Fruit fly (Drosophila melanogaster) whole organism, embryonic: ENCODE data around the gene Rtnl1.

Source experiments
- Antp ChIP-seq: fragments of 200-800 bp; sonication (Bioruptor generic); optimal IDR thresholded peaks from 3 replicates; lab custom pipeline; 2016; ENCODE audit warnings: missing biosample characterization, missing genetic modification characterization
- Asciz ChIP-seq: fragments of 200-800 bp; sonication (Bioruptor generic); optimal IDR thresholded peaks from 2 replicates; lab custom pipeline; 2017; ENCODE audit warnings: missing biosample characterization, mild to moderate bottlenecking, missing genetic modification characterization, missing genetic modification reagents
- CG11085 ChIP-seq: fragments of 200-800 bp; sonication (Bioruptor generic); IDR thresholded peaks from 2 replicates; pipeline ENCODE4 v1.3.6; 2022; ENCODE audit warnings: missing biosample characterization, missing genetic modification characterization
- CG11695 ChIP-seq: fragments of 200-800 bp; sonication (Bioruptor generic); IDR thresholded peaks from 3 replicates; pipeline ENCODE4 v1.3.6; 2022; ENCODE audit warnings: missing biosample characterization, missing genetic modification characterization
- CG12299 ChIP-seq: fragments of 200-800 bp; sonication (Bioruptor generic); optimal IDR thresholded peaks from 2 replicates; lab custom pipeline; 2018; ENCODE audit warnings: missing biosample characterization, mild to moderate bottlenecking, missing genetic modification characterization
- CG12769 ChIP-seq: fragments of 200-800 bp; sonication (Bioruptor generic); optimal IDR thresholded peaks from 2 replicates; lab custom pipeline; 2019; ENCODE audit warnings: missing biosample characterization, mild to moderate bottlenecking, missing genetic modification characterization, moderate library complexity
- CG12942 ChIP-seq: fragments of 200-800 bp; sonication (Bioruptor generic); optimal IDR thresholded peaks from 3 replicates; lab custom pipeline; 2016; ENCODE audit warnings: missing biosample characterization, missing genetic modification characterization
- CG13424 ChIP-seq: fragments of 200-800 bp; sonication (Bioruptor generic); optimal IDR thresholded peaks from 2 replicates; lab custom pipeline; 2019; ENCODE audit warnings: missing biosample characterization, mild to moderate bottlenecking, missing genetic modification characterization, moderate library complexity
- CG13624 ChIP-seq: fragments of 200-800 bp; sonication (Bioruptor generic); optimal IDR thresholded peaks from 2 replicates; lab custom pipeline; 2016; ENCODE audit warnings: missing biosample characterization, missing genetic modification characterization
- CG30020 ChIP-seq: fragments of 200-800 bp; optimal IDR thresholded peaks from 2 replicates; lab custom pipeline; 2019; ENCODE audit warnings: missing biosample characterization, mild to moderate bottlenecking, missing genetic modification characterization, moderate library complexity
- CG31224 ChIP-seq: fragments of 200-800 bp; sonication (Bioruptor generic); IDR thresholded peaks from 2 replicates; pipeline ENCODE4 v1.3.6; 2022; ENCODE audit warnings: missing biosample characterization, missing genetic modification characterization
- CG32767 ChIP-seq: fragments of 200-800 bp; sonication (Bioruptor generic); IDR thresholded peaks from 2 replicates; pipeline ENCODE4 v1.3.6; 2022; ENCODE audit warnings: missing biosample characterization, missing genetic modification characterization
- CG34376 ChIP-seq: fragments of 200-800 bp; sonication (Bioruptor generic); optimal IDR thresholded peaks from 2 replicates; lab custom pipeline; 2018; ENCODE audit warnings: missing biosample characterization, mild to moderate bottlenecking, missing genetic modification characterization
- CG3847 ChIP-seq: fragments of 200-800 bp; sonication (Bioruptor generic); IDR thresholded peaks from 2 replicates; pipeline ENCODE4 v1.3.6; 2022; ENCODE audit warnings: missing biosample characterization, missing genetic modification characterization
- CG3995 ChIP-seq: fragments of 200-800 bp; sonication (Bioruptor generic); optimal IDR thresholded peaks from 3 replicates; lab custom pipeline; 2016; ENCODE audit warnings: missing biosample characterization, missing genetic modification characterization
- CG5245 ChIP-seq: fragments of 200-800 bp; sonication (Bioruptor generic); optimal IDR thresholded peaks from 3 replicates; lab custom pipeline; 2016; ENCODE audit warnings: missing biosample characterization, missing genetic modification characterization
- CG6654 ChIP-seq: fragments of 200-800 bp; sonication (Bioruptor generic); optimal IDR thresholded peaks from 2 replicates; lab custom pipeline; 2017; ENCODE audit warnings: missing biosample characterization, mild to moderate bottlenecking, missing genetic modification characterization
- CG7372 ChIP-seq: fragments of 200-800 bp; sonication (Bioruptor generic); IDR thresholded peaks from 2 replicates; pipeline ENCODE4 v1.3.6; 2022; ENCODE audit warnings: missing biosample characterization, missing genetic modification characterization
- CG7839 ChIP-seq: fragments of 200-800 bp; sonication (Bioruptor generic); optimal IDR thresholded peaks from 3 replicates; lab custom pipeline; 2018; ENCODE audit warnings: missing biosample characterization, mild to moderate bottlenecking, missing genetic modification characterization, moderate library complexity
- CG9437 ChIP-seq: fragments of 200-800 bp; sonication (Bioruptor generic); optimal IDR thresholded peaks from 2 replicates; lab custom pipeline; 2018; ENCODE audit warnings: missing biosample characterization, mild to moderate bottlenecking, missing genetic modification characterization
- Chrac-16 ChIP-seq: fragments of 200-800 bp; sonication (Bioruptor generic); optimal IDR thresholded peaks from 3 replicates; lab custom pipeline; 2016; ENCODE audit warnings: missing biosample characterization, missing genetic modification characterization
- CrebB ChIP-seq: fragments of 200-800 bp; sonication (Bioruptor generic); optimal IDR thresholded peaks from 3 replicates; lab custom pipeline; 2018; ENCODE audit warnings: missing biosample characterization, mild to moderate bottlenecking, missing genetic modification characterization
- Dbx ChIP-seq: fragments of 200-800 bp; sonication (Bioruptor generic); IDR thresholded peaks from 3 replicates; pipeline ENCODE4 v1.3.6; 2022; ENCODE audit warnings: missing biosample characterization, missing genetic modification characterization
- Dfd ChIP-seq, 2 experiments: fragments of >200 bp; optimal IDR thresholded peaks; 2 replicates each; lab custom pipeline; 2017; ENCODE audit warnings: missing biosample characterization in 2 of 2, missing genetic modification characterization in 2 of 2
- Hr3 ChIP-seq: fragments of 200-800 bp; sonication (Bioruptor generic); optimal IDR thresholded peaks from 3 replicates; lab custom pipeline; 2016; ENCODE audit warnings: missing biosample characterization, missing genetic modification characterization
- Max ChIP-seq: fragments of 200-800 bp; sonication (Bioruptor generic); optimal IDR thresholded peaks from 2 replicates; lab custom pipeline; 2016; ENCODE audit warnings: missing biosample characterization, mild to moderate bottlenecking, missing genetic modification characterization
- NC2β ChIP-seq: fragments of 200-800 bp; sonication (Bioruptor generic); optimal IDR thresholded peaks from 2 replicates; lab custom pipeline; 2016; ENCODE audit warnings: missing biosample characterization, missing genetic modification characterization
- Oaz ChIP-seq: fragments of 200-800 bp; sonication (Bioruptor generic); IDR thresholded peaks from 2 replicates; pipeline ENCODE4 v1.3.6; 2022; ENCODE audit warnings: missing biosample characterization, missing genetic modification characterization
- Opbp ChIP-seq: fragments of 200-800 bp; sonication (Bioruptor generic); IDR thresholded peaks from 3 replicates; pipeline ENCODE4 v1.3.6; 2022; ENCODE audit warnings: missing biosample characterization, missing genetic modification characterization; ENCODE audit not compliant: partially characterized antibody
- bowl ChIP-seq: fragments of 200-800 bp; sonication (Bioruptor generic); IDR thresholded peaks from 2 replicates; pipeline ENCODE4 v1.3.6; 2022; ENCODE audit warnings: missing biosample characterization, missing genetic modification characterization
- cato ChIP-seq: fragments of 200-800 bp; sonication (Bioruptor generic); optimal IDR thresholded peaks from 2 replicates; lab custom pipeline; 2016; ENCODE audit warnings: missing biosample characterization, missing genetic modification characterization, borderline replicate concordance
- crol ChIP-seq: fragments of 200-800 bp; sonication (Bioruptor generic); IDR thresholded peaks from 2 replicates; pipeline ENCODE4 v1.3.6; 2022; ENCODE audit warnings: missing biosample characterization, missing genetic modification characterization
- crp ChIP-seq, 2 experiments: fragments of 200-800 bp; sonication (Bioruptor generic); optimal IDR thresholded peaks; 2 replicates in 1 of 2; 3 replicates in 1 of 2; lab custom pipeline; 2017; ENCODE audit warnings: missing biosample characterization in 2 of 2, missing genetic modification characterization in 2 of 2, mild to moderate bottlenecking in 1 of 2, moderate library complexity in 1 of 2
- fd102C ChIP-seq: fragments of 200-800 bp; sonication (Bioruptor generic); optimal IDR thresholded peaks from 2 replicates; lab custom pipeline; 2018; ENCODE audit warnings: missing biosample characterization, mild to moderate bottlenecking, missing genetic modification characterization, moderate library complexity
- fd96Cb ChIP-seq: fragments of 200-800 bp; sonication (Bioruptor generic); optimal IDR thresholded peaks from 2 replicates; lab custom pipeline; 2018; ENCODE audit warnings: missing biosample characterization, mild to moderate bottlenecking, missing genetic modification characterization, moderate library complexity
- ham ChIP-seq: fragments of 200-800 bp; sonication (Bioruptor generic); IDR thresholded peaks from 2 replicates; pipeline ENCODE4 v1.3.6; 2022; ENCODE audit warnings: missing biosample characterization, missing genetic modification characterization
- maf-S ChIP-seq: fragments of 200-800 bp; sonication (Bioruptor generic); optimal IDR thresholded peaks from 2 replicates; lab custom pipeline; 2016; ENCODE audit warnings: missing biosample characterization, missing genetic modification characterization
- odd ChIP-seq: fragments of 200-800 bp; sonication (Bioruptor generic); optimal IDR thresholded peaks from 2 replicates; lab custom pipeline; 2017; ENCODE audit warnings: missing biosample characterization, mild to moderate bottlenecking, missing genetic modification characterization
- pan ChIP-seq, 4 experiments: fragments of >200 bp in 3 of 4; fragments of 200-800 bp in 1 of 4; sonication (Bioruptor generic) in 1 of 4; optimal IDR thresholded peaks in 3 of 4; IDR thresholded peaks in 1 of 4; 2 replicates each; pipeline versions ENCODE4 v1.3.6 to Lab custom; 2017 to 2022; ENCODE audit warnings: missing biosample characterization in 2 of 4, missing genetic modification characterization in 2 of 4, mixed read lengths in 1 of 4
- phol ChIP-seq: fragments of 200-800 bp; sonication (Bioruptor generic); optimal IDR thresholded peaks from 3 replicates; lab custom pipeline; 2018; ENCODE audit warnings: missing biosample characterization, mild to moderate bottlenecking, missing genetic modification characterization, moderate library complexity
- rib ChIP-seq: fragments of 200-800 bp; sonication (Bioruptor generic); IDR thresholded peaks from 2 replicates; pipeline ENCODE4 v1.3.6; 2022; ENCODE audit warnings: missing biosample characterization, missing genetic modification characterization
- run ChIP-seq: fragments of 200-800 bp; sonication (Bioruptor generic); optimal IDR thresholded peaks from 3 replicates; lab custom pipeline; 2018; ENCODE audit warnings: missing biosample characterization, mild to moderate bottlenecking, missing genetic modification characterization
- sd ChIP-seq: fragments of 200-800 bp; sonication (Bioruptor generic); optimal IDR thresholded peaks from 3 replicates; lab custom pipeline; 2018; ENCODE audit warnings: missing biosample characterization, mild to moderate bottlenecking, missing genetic modification characterization, moderate library complexity
- so ChIP-seq: fragments of 200-800 bp; sonication (Bioruptor generic); IDR thresholded peaks from 3 replicates; pipeline ENCODE4 v1.3.6; 2022; ENCODE audit warnings: missing biosample characterization, missing genetic modification characterization
- tgo ChIP-seq: fragments of 200-800 bp; sonication (Bioruptor generic); IDR thresholded peaks from 3 replicates; pipeline ENCODE4 v1.3.6; 2022; ENCODE audit warnings: missing biosample characterization, missing genetic modification characterization
- tin ChIP-seq: fragments of 200-800 bp; sonication (Bioruptor generic); optimal IDR thresholded peaks from 3 replicates; lab custom pipeline; 2016; ENCODE audit warnings: missing biosample characterization, missing genetic modification characterization
- tio ChIP-seq: fragments of 200-800 bp; sonication (Bioruptor generic); optimal IDR thresholded peaks from 2 replicates; lab custom pipeline; 2017; ENCODE audit warnings: missing biosample characterization, missing genetic modification characterization, inconsistent platforms
- tna ChIP-seq: fragments of 200-800 bp; sonication (Bioruptor generic); IDR thresholded peaks from 2 replicates; pipeline ENCODE4 v1.3.6; 2022; ENCODE audit warnings: missing biosample characterization, missing genetic modification characterization; ENCODE audit not compliant: partially characterized antibody
- trem ChIP-seq: fragments of 200-800 bp; optimal IDR thresholded peaks from 3 replicates; lab custom pipeline; 2019; ENCODE audit warnings: missing biosample characterization, mild to moderate bottlenecking, missing genetic modification characterization, moderate library complexity
- twi ChIP-seq: fragments of 200-800 bp; optimal IDR thresholded peaks from 2 replicates; lab custom pipeline; 2019; ENCODE audit warnings: missing biosample characterization, mild to moderate bottlenecking, missing genetic modification characterization, moderate library complexity

Rtnl1 gene

DNA sequence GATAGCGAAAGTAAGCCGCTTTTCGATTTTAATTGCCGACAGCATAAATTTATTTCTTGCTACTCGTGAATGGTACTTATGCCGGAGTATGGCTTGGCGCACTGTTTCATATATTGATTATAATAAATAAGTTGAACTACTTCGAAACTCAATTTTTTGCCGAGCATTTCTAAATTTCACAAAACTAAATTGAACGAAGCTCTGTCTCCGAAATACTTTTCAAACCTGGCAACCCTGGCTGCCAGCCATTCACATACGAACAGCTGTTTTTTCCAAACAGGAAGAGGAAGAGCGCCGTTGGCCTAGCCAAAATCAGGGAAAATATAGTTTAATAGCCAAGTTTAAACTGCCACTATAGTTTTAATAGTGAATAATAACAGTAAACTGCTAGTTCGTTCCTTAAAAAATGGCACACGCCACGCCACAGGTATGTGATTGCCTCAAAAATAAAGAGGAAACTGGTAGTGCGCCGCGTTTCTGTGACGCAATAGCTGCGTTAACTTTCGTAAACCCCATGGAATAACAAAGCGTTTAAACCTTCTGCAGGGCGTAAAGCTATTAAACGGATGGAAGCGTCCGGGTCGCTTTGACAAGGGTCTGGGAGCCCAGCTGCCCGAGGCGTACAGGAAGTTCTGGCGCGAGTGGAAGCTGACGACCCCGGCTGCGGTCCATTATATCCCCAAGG is 35.6 kb downstream of the Rtnl1 start, which contains the start of gene mRpL28 (continued):
- TF ChIP-seq fd102C (GFP tag; lab: Kevin White, UChicago) = no peak
- peak; percentile 19 for TF ChIP-seq CG34376 (GFP tag; lab: Kevin White, UChicago)
- peak; percentile 70 for TF ChIP-seq phol (tag; lab: Kevin White, UChicago)
- TF ChIP-seq Dfd (GFP tag; optimal IDR thresholded peaks at IDR 0.05; lab: Kevin White, UChicago) = no peak
- no peak for TF ChIP-seq sd (tag; lab: Kevin White, UChicago)
- TF ChIP-seq Chrac-16 = no peak
- peak; percentile 28 for TF ChIP-seq CG9437
- TF ChIP-seq CG3847 (GFP tag; lab: Robert Waterston, UW) = no peak
- no peak for TF ChIP-seq tgo (GFP tag; lab: Robert Waterston, UW)
- no peak for TF ChIP-seq pan (optimal IDR thresholded peaks at IDR 0.05; lab: Kevin White, UChicago)
- TF ChIP-seq pan (GFP tag; optimal IDR thresholded peaks at IDR 0.05 in 1 of 2, IDR thresholded peaks at IDR 0.05 in 1 of 2) = no peak
- TF ChIP-seq bowl (GFP tag; lab: Robert Waterston, UW) = no peak
- TF ChIP-seq tin (GFP tag; lab: Kevin White, UChicago) = no peak
- peak; percentile 29 for TF ChIP-seq CG3995 (GFP tag; lab: Kevin White, UChicago)
- TF ChIP-seq CG12942 = no peak
- TF ChIP-seq twi = no peak
- TF ChIP-seq CG7839 (tag; lab: Kevin White, UChicago) = no peak
- no peak for TF ChIP-seq Oaz (GFP tag; lab: Robert Waterston, UW)
- no peak for TF ChIP-seq CG6654 (GFP tag; lab: Kevin White, UChicago)
- no peak for TF ChIP-seq Asciz (GFP tag; lab: Kevin White, UChicago)
- no peak for TF ChIP-seq Dbx (GFP tag; lab: Robert Waterston, UW)
- no peak for TF ChIP-seq tna (GFP tag; lab: Robert Waterston, UW)
- no peak for TF ChIP-seq maf-S (GFP tag; lab: Kevin White, UChicago)
- TF ChIP-seq fd96Cb (tag; lab: Kevin White, UChicago) = no peak
- TF ChIP-seq CG11695 (GFP tag; lab: Robert Waterston, UW) = no peak
- peak; percentile 39 for TF ChIP-seq CG30020 (tag; lab: Kevin White, UChicago)
- no peak for TF ChIP-seq CG11085
- TF ChIP-seq crp (GFP tag; optimal IDR thresholded peaks at IDR 0.05; lab: Kevin White, UChicago) = peak; percentile 55 to 95
- TF ChIP-seq tio (GFP tag; lab: Kevin White, UChicago) = no peak
- TF ChIP-seq Opbp (GFP tag; lab: Robert Waterston, UW) = peak; percentile 40; the same call in 1 of the 3 replicates
- TF ChIP-seq CrebB (tag; lab: Kevin White, UChicago) = no peak
- TF ChIP-seq CG5245 (GFP tag; lab: Kevin White, UChicago) = no peak
- TF ChIP-seq run (tag; lab: Kevin White, UChicago) = no peak
- TF ChIP-seq CG7372 (GFP tag; lab: Robert Waterston, UW) = no peak
- no peak for TF ChIP-seq ham (GFP tag; lab: Robert Waterston, UW)
- no peak for TF ChIP-seq CG32767 (GFP tag; lab: Robert Waterston, UW)
- TF ChIP-seq CG31224 (GFP tag; lab: Robert Waterston, UW) = no peak
- no peak for TF ChIP-seq NC2β (GFP tag; lab: Kevin White, UChicago)
- TF ChIP-seq CG13424 (tag; lab: Kevin White, UChicago) = peak; percentile 44
- TF ChIP-seq crol = no peak
- no peak for TF ChIP-seq odd (GFP tag; lab: Kevin White, UChicago)
- no peak for TF ChIP-seq CG12299 (tag; lab: Kevin White, UChicago)
- TF ChIP-seq Antp = no peak
- peak; percentile 49 for TF ChIP-seq trem (tag; lab: Kevin White, UChicago)
- no peak for TF ChIP-seq so (GFP tag; lab: Robert Waterston, UW)
- no peak for TF ChIP-seq rib (GFP tag; lab: Robert Waterston, UW)
- TF ChIP-seq CG12769 (tag; lab: Kevin White, UChicago) = no peak
- no peak for TF ChIP-seq cato
- TF ChIP-seq Max (GFP tag; lab: Kevin White, UChicago) = no peak
- peak; percentile 59 for TF ChIP-seq CG13624
- no peak for TF ChIP-seq Hr3
